Fruit fly (Drosophila melanogaster): ENCODE measurements around the gene Argk2.

The Argk2 gene

DNA sequence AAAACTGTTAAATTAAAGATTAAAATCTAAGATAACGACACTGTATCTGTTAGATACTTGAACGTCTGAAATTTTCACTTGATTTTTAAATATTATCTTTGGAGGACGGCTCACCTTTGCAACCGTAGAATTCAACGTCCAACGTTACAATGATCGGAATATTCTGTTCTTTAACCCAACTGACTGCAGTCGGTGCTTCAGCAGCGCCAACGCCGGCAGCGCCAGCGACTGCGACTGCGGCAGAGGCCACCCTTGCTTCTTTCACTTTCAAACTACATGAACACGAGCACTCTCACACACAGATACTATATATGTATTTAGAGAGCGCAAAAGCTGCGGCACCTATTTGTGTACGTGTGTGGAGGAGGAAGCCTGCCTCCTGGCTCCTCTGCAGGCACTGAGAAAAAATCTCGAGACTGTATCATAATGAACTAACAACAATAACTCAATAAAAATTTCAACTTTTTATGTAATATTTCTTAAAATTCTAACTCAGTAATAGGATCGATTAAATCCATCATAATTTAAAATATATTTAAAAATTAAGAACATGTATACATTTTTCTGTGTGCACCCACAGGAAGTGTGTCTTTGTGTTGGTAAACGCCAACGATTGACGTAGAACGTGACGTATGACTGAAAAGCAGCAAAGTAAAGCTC lies 10.3 kb downstream of the Argk2 start (continued):
- TF ChIP-seq CG31388 (GFP tag; optimal IDR thresholded peaks at IDR 0.05) (peak; percentile 54), Dip3 (GFP tag; optimal IDR thresholded peaks at IDR 0.05) (peak; percentile 68), Hmx (GFP tag; optimal IDR thresholded peaks at IDR 0.05) (peak; percentile 17), Dll (GFP tag; IDR thresholded peaks at IDR 0.05; ENCODE audit: partially characterized antibody) (no peak), z (GFP tag; IDR thresholded peaks at IDR 0.05) (no peak), Ada2b (GFP tag; IDR thresholded peaks at IDR 0.05) (peak; percentile 89), lov (optimal IDR thresholded peaks at IDR 0.05) (no peak), lov (GFP tag; IDR thresholded peaks at IDR 0.05) (peak; percentile 53; the same call in 1 of the 3 replicates), corto (GFP tag; optimal IDR thresholded peaks at IDR 0.05) (peak; percentile 96), HLH4C (GFP tag; IDR thresholded peaks at IDR 0.05; ENCODE audit: partially characterized antibody) (no peak), YL-1 (GFP tag; optimal IDR thresholded peaks at IDR 0.05) (peak; percentile 73), Mad (GFP tag; optimal IDR thresholded peaks at IDR 0.05) (peak; percentile 46), CG10267 (tag; optimal IDR thresholded peaks at IDR 0.05) (peak; percentile 87), HLHmδ (GFP tag; optimal IDR thresholded peaks at IDR 0.05) (no peak), run (tag; optimal IDR thresholded peaks at IDR 0.05) (peak; percentile 59), CG11560 (tag; IDR thresholded peaks at IDR 0.05) (peak; percentile 75; the same call in 2 of the 3 replicates), chm (GFP tag; IDR thresholded peaks at IDR 0.05) (peak; percentile 65; the same call in 1 of the 2 replicates), Ptx1 (GFP tag; IDR thresholded peaks at IDR 0.05) (peak; percentile 89), H2.0 (GFP tag; IDR thresholded peaks at IDR 0.05) (peak; percentile 86), nom (GFP tag; optimal IDR thresholded peaks at IDR 0.05) (peak; percentile 90), Fer2 (tag; optimal IDR thresholded peaks at IDR 0.05) (peak; percentile 88), rib (GFP tag; IDR thresholded peaks at IDR 0.05) (peak; percentile 85)

DNA sequence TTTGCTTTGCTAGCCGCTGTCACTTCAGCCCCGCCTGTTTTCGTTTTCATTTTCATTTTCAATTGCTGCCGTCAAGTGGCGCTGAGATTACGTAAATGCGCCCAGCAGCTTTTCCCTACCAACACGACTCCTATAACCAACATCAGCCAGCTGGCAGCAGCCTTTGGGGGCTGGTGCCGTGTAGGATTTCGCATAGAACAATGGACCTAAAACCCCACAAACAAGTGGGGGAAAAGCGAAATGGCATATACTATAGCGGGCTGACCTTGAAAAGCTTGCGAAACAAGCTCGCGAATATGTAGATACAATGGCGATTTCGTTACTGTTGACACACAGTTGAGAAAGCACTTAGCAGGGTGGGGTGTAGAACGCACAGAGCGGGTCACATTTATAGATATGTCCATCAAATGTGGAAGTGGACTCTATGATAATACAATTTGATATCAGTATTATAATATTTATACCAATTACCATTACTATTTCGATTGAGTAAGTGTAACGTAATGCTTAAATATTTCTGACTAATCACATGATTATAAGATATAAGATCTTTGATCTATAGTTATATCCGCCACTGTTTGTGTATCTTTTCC lies 12.5 kb downstream of the Argk2 start:
- TF ChIP-seq vvl (GFP tag; IDR thresholded peaks at IDR 0.05) = no peak
- TF ChIP-seq Med (GFP tag) = peak; percentile 20
- TF ChIP-seq fd3F (GFP tag; optimal IDR thresholded peaks at IDR 0.05) = no peak
- TF ChIP-seq CG13894 (tag; optimal IDR thresholded peaks at IDR 0.05) = peak; percentile 94
- TF ChIP-seq Pdp1 (GFP tag; optimal IDR thresholded peaks at IDR 0.05) = peak in 1 of 2 experiments; percentile 17
- peak; percentile 35; the same call in 1 of the 2 replicates for TF ChIP-seq rib (GFP tag; IDR thresholded peaks at IDR 0.05)
- no peak for TF ChIP-seq CG10959 (GFP tag; IDR thresholded peaks at IDR 0.05)
- TF ChIP-seq croc (GFP tag; conservative IDR thresholded peaks at IDR 0.05) = no peak
- peak; percentile 26 for TF ChIP-seq gem (tag; optimal IDR thresholded peaks at IDR 0.05)
- TF ChIP-seq Gsc (GFP tag; IDR thresholded peaks at IDR 0.05) = no peak
- TF ChIP-seq Hmr (GFP tag; optimal IDR thresholded peaks at IDR 0.05) = peak; percentile 4
- no peak for TF ChIP-seq Atf3 (GFP tag; optimal IDR thresholded peaks at IDR 0.05)
- no peak for TF ChIP-seq sqz (GFP tag; optimal IDR thresholded peaks at IDR 0.05)

DNA sequence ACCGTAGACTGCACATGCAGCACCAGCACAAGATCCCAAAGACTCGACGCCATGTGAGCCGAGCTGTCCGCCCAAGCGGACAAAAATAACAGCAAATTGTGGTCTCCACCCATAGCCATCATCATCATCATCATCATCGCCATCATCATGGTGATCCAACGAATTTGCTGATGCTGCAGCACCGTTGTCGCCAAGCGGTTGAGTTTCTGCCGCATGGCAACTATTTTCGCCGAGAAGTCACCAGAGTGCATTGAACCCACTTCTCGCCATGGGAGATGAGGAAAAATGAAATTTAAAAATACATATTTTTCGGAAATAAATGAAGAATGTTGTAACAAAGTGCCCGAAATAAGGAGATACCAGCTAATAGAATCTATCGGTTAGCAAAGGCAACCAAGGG lies 14.2 kb downstream of the Argk2 start:
- TF ChIP-seq NFAT (GFP tag; IDR thresholded peaks at IDR 0.05) (no peak), pfk (GFP tag; optimal IDR thresholded peaks at IDR 0.05) (no peak)
